Fruit fly (Drosophila melanogaster): ENCODE data around the gene Rga.
A peak's percentile ranks its signal among the peaks of the same experiment; 100 is the strongest.

Gene Rga

dm6 chr3R:5648569-5649476 is 35.9 kb upstream of the Rga start, which contains the start of the genes MTA1-like and Sec23 (continued):
- TF ChIP-seq CG10267 (tag; optimal IDR thresholded peaks at IDR 0.05) (peak; percentile 80), CG16813 (GFP tag; IDR thresholded peaks at IDR 0.05; ENCODE audit: partially characterized antibody) (peak; percentile 98), pnt (GFP tag; optimal IDR thresholded peaks at IDR 0.05) (no peak), CG14667 (GFP tag; IDR thresholded peaks at IDR 0.05) (no peak), Dp (GFP tag; optimal IDR thresholded peaks at IDR 0.05) (peak; percentile 5), NK7.1 (GFP tag; optimal IDR thresholded peaks at IDR 0.05) (no peak), zf30C (GFP tag; optimal IDR thresholded peaks at IDR 0.05) (no peak), CG42726 (GFP tag; IDR thresholded peaks at IDR 0.05; ENCODE audit: partially characterized antibody) (peak; percentile 75), CG11696 (GFP tag; IDR thresholded peaks at IDR 0.05) (no peak), TFAM (GFP tag; optimal IDR thresholded peaks at IDR 0.05) (no peak), ash1 (GFP tag; optimal IDR thresholded peaks at IDR 0.05) (no peak), da (GFP tag; optimal IDR thresholded peaks at IDR 0.05) (no peak), grn (GFP tag; optimal IDR thresholded peaks at IDR 0.05) (peak; percentile 30), CG17361 (GFP tag; IDR thresholded peaks at IDR 0.05) (peak; percentile 86), CG6791 (GFP tag; IDR thresholded peaks at IDR 0.05; ENCODE audit: partially characterized antibody) (peak; percentile 93), CG3163 (GFP tag; optimal IDR thresholded peaks at IDR 0.05) (no peak), CG14965 (GFP tag; optimal IDR thresholded peaks at IDR 0.05; ENCODE audit: borderline replicate concordance) (no peak), tap (tag; optimal IDR thresholded peaks at IDR 0.05) (peak; percentile 46), CG6854 (GFP tag; optimal IDR thresholded peaks at IDR 0.05) (no peak), CG3847 (GFP tag; IDR thresholded peaks at IDR 0.05) (peak; percentile 61), CG12391 (tag; optimal IDR thresholded peaks at IDR 0.05) (peak; percentile 78), CG3407 (GFP tag; optimal IDR thresholded peaks at IDR 0.05) (peak; percentile 10), prd (optimal IDR thresholded peaks at IDR 0.05) (no peak), prd (GFP tag; IDR thresholded peaks at IDR 0.05) (peak; percentile 52; the same call in 1 of the 3 replicates), chm (GFP tag; IDR thresholded peaks at IDR 0.05) (no peak), CG11504 (tag; optimal IDR thresholded peaks at IDR 0.05) (no peak), CG11456 (GFP tag; IDR thresholded peaks at IDR 0.05) (peak; percentile 45; the same call in 1 of the 3 replicates), Hr51 (GFP tag; optimal IDR thresholded peaks at IDR 0.05) (peak; percentile 28 to 40), sc (optimal IDR thresholded peaks at IDR 0.05) (no peak), sc (GFP tag; optimal IDR thresholded peaks at IDR 0.05) (peak; percentile 35), CG17359 (tag; optimal IDR thresholded peaks at IDR 0.05) (peak; percentile 16), CG17568 (GFP tag; optimal IDR thresholded peaks at IDR 0.05) (no peak), NFAT (GFP tag; IDR thresholded peaks at IDR 0.05) (no peak), YL-1 (GFP tag; optimal IDR thresholded peaks at IDR 0.05) (peak; percentile 80), danr (GFP tag; IDR thresholded peaks at IDR 0.05) (no peak; the same call in 1 of the 2 replicates), CG10431 (GFP tag; optimal IDR thresholded peaks at IDR 0.05) (peak; percentile 57), trem (tag; optimal IDR thresholded peaks at IDR 0.05) (peak; percentile 75), jing (GFP tag; optimal IDR thresholded peaks at IDR 0.05) (no peak), wor (GFP tag; IDR thresholded peaks at IDR 0.05) (no peak), cas (GFP tag; IDR thresholded peaks at IDR 0.05) (no peak), chinmo (GFP tag; IDR thresholded peaks at IDR 0.05; ENCODE audit: partially characterized antibody) (peak; percentile 96), Bdp1 (GFP tag; optimal IDR thresholded peaks at IDR 0.05) (no peak), dimm (GFP tag; IDR thresholded peaks at IDR 0.05) (no peak), Antp (GFP tag; optimal IDR thresholded peaks at IDR 0.05) (no peak), CG16815 (GFP tag; optimal IDR thresholded peaks at IDR 0.05) (peak; percentile 38), CG16779 (GFP tag; IDR thresholded peaks at IDR 0.05) (no peak), Tbp (GFP tag; optimal IDR thresholded peaks at IDR 0.05) (no peak), pb (GFP tag; optimal IDR thresholded peaks at IDR 0.05) (no peak), slp2 (GFP tag; optimal IDR thresholded peaks at IDR 0.05) (no peak), ftz-f1 (GFP tag; optimal IDR thresholded peaks at IDR 0.05) (no peak)

Data from whole organism, embryonic.